Fruit fly (Drosophila melanogaster) whole organism: Measurements from ENCODE around the gene CG7530.

ENCODE experiments used
- Dll ChIP-seq: fragments of >200 bp; optimal IDR thresholded peaks from 2 replicates; lab custom pipeline; 2017
- EcR ChIP-seq, 2 experiments: fragments of >200 bp; optimal IDR thresholded peaks; 2 replicates each; lab custom pipeline; 2017; ENCODE audit warnings: missing biosample characterization in 2 of 2, missing genetic modification characterization in 2 of 2, missing genetic modification reagents in 2 of 2
- usp ChIP-seq: fragments of >200 bp; optimal IDR thresholded peaks from 2 replicates; lab custom pipeline; 2017; ENCODE audit warnings: missing biosample characterization, missing genetic modification characterization, mixed read lengths

- TF ChIP-seq Dll (lab: Kevin White, UChicago) (no peak), usp (GFP tag; lab: Kevin White, UChicago) (no peak), EcR (GFP tag; optimal IDR thresholded peaks at IDR 0.05; lab: Kevin White, UChicago) (no peak)
Observed at dm6 chr3R:14747259-14747856, 16.0 kb upstream of the CG7530 start.
